Worm (Caenorhabditis elegans) whole organism, L4 larva: ENCODE results near the gene T01G6.10.

Experiments used
- F44E2.7 ChIP-seq: fragments of 200-800 bp; sonication (Bioruptor generic); IDR thresholded peaks from 2 replicates; pipeline ENCODE4 v2.1.2; 2022; ENCODE audit warnings: missing genetic modification characterization, missing compliant biosample characterization
- dmd-6 ChIP-seq: fragments of 200-800 bp; sonication (Bioruptor generic); IDR thresholded peaks from 2 replicates; pipeline ENCODE4 v1.3.6; 2022; ENCODE audit warnings: missing genetic modification reagents, missing genetic modification characterization, missing compliant biosample characterization

ce11 chrV:503728-504127, 705 bp upstream of the T01G6.10 start, which contains the start of gene srlf-35:
- TF ChIP-seq dmd-6 (no peak), F44E2.7 (GFP tag; lab: Robert Waterston, UW) (no peak)
